Worm (Caenorhabditis elegans) whole organism, L2 larva: Measurements from ENCODE around the gene srx-82.
A peak's percentile ranks its signal among the peaks of the same experiment; 100 is the strongest.

ENCODE experiments used
- C34F6.9 ChIP-seq: fragments of 150-350 bp; optimal IDR thresholded peaks from 2 replicates; lab custom pipeline; 2014; ENCODE audit warnings: missing biosample characterization, missing genetic modification characterization
- F13H6.1 ChIP-seq: sonication (generic microtip); optimal IDR thresholded peaks from 2 replicates; lab custom pipeline; 2016; ENCODE audit warnings: missing genetic modification characterization, missing compliant biosample characterization
- R02D3.7 ChIP-seq: fragments of 150-350 bp; optimal IDR thresholded peaks from 2 replicates; lab custom pipeline; 2014; ENCODE audit warnings: missing biosample characterization, missing genetic modification characterization
- Y55F3AM.14 ChIP-seq: fragments of 200-800 bp; sonication (Bioruptor generic); optimal IDR thresholded peaks from 2 replicates; lab custom pipeline; 2018; ENCODE audit warnings: mild to moderate bottlenecking, missing genetic modification characterization, missing compliant biosample characterization
- ZK546.5 ChIP-seq: sonication (generic microtip); optimal IDR thresholded peaks from 2 replicates; lab custom pipeline; 2017; ENCODE audit warnings: missing biosample characterization, missing genetic modification characterization
- alr-1 ChIP-seq: fragments of 150-350 bp; optimal IDR thresholded peaks from 2 replicates; lab custom pipeline; 2014; ENCODE audit warnings: missing biosample characterization, missing genetic modification characterization
- aly-2 ChIP-seq: fragments of 150-350 bp; optimal IDR thresholded peaks from 2 replicates; lab custom pipeline; 2014; ENCODE audit warnings: missing biosample characterization, missing genetic modification characterization
- ama-1 ChIP-seq: fragments of 150-350 bp; optimal IDR thresholded peaks from 2 replicates; lab custom pipeline; 2018; ENCODE audit warnings: inconsistent platforms
- blmp-1 ChIP-seq: sonication (generic microtip); optimal IDR thresholded peaks from 2 replicates; lab custom pipeline; 2017; ENCODE audit warnings: missing genetic modification characterization, mild to moderate bottlenecking, missing compliant biosample characterization, antibody characterized with exemption, moderate library complexity; ENCODE audit not compliant: insufficient read depth
- ceh-16 ChIP-seq: fragments of 150-350 bp; optimal IDR thresholded peaks from 2 replicates; lab custom pipeline; 2014; ENCODE audit warnings: missing biosample characterization, missing genetic modification characterization
- ceh-82 ChIP-seq: fragments of 150-350 bp; optimal IDR thresholded peaks from 2 replicates; lab custom pipeline; 2014; ENCODE audit warnings: missing biosample characterization, missing genetic modification characterization
- crh-2 ChIP-seq: sonication (generic microtip); optimal IDR thresholded peaks from 2 replicates; lab custom pipeline; 2017; ENCODE audit warnings: missing biosample characterization, missing genetic modification characterization
- dmd-4 ChIP-seq: sonication (generic microtip); optimal IDR thresholded peaks from 2 replicates; lab custom pipeline; 2017; ENCODE audit warnings: missing biosample characterization, missing genetic modification characterization
- egl-27 ChIP-seq: sonication (generic microtip); optimal IDR thresholded peaks from 3 replicates; lab custom pipeline; 2017; ENCODE audit warnings: missing biosample characterization, missing genetic modification reagents, missing genetic modification characterization
- elt-1 ChIP-seq: fragments of 150-350 bp; optimal IDR thresholded peaks from 2 replicates; lab custom pipeline; 2014; ENCODE audit warnings: missing biosample characterization, missing genetic modification characterization
- elt-3 ChIP-seq: sonication (generic microtip); optimal IDR thresholded peaks from 2 replicates; lab custom pipeline; 2017; ENCODE audit warnings: missing biosample characterization, missing genetic modification characterization
- fos-1 ChIP-seq: fragments of 150-350 bp; optimal IDR thresholded peaks from 2 replicates; lab custom pipeline; 2014; ENCODE audit warnings: missing biosample characterization, missing genetic modification characterization
- gmeb-1 ChIP-seq: fragments of 150-350 bp; optimal IDR thresholded peaks from 2 replicates; lab custom pipeline; 2014; ENCODE audit warnings: missing biosample characterization, missing genetic modification characterization
- lin-11 ChIP-seq: fragments of 150-350 bp; sonication (generic microtip); optimal IDR thresholded peaks from 2 replicates; lab custom pipeline; 2014; ENCODE audit warnings: missing biosample characterization, missing genetic modification characterization, inconsistent platforms, mixed read lengths
- lin-13 ChIP-seq: fragments of 150-350 bp; optimal IDR thresholded peaks from 2 replicates; lab custom pipeline; 2014; ENCODE audit warnings: missing biosample characterization, missing genetic modification reagents, missing genetic modification characterization
- lin-39 ChIP-seq: fragments of 150-350 bp; optimal IDR thresholded peaks from 2 replicates; lab custom pipeline; 2014; ENCODE audit warnings: missing biosample characterization, missing genetic modification reagents, missing genetic modification characterization
- lsy-2 ChIP-seq, 2 experiments: fragments of 150-350 bp in 1 of 2; sonication (generic microtip) in 1 of 2; optimal IDR thresholded peaks; 2 replicates each; lab custom pipeline; 2014 to 2017; ENCODE audit warnings: missing biosample characterization in 2 of 2, missing genetic modification characterization in 2 of 2
- mab-5 ChIP-seq: fragments of 150-350 bp; optimal IDR thresholded peaks from 2 replicates; lab custom pipeline; 2014; ENCODE audit warnings: missing biosample characterization, missing genetic modification characterization
- mbf-1 ChIP-seq: sonication (generic microtip); optimal IDR thresholded peaks from 2 replicates; lab custom pipeline; 2017; ENCODE audit warnings: missing biosample characterization, missing genetic modification characterization
- mdl-1 ChIP-seq, 2 experiments: fragments of 150-350 bp in 1 of 2; sonication (generic microtip) in 1 of 2; optimal IDR thresholded peaks; 2 replicates each; lab custom pipeline; 2017; ENCODE audit warnings: missing biosample characterization in 2 of 2, missing genetic modification characterization in 2 of 2
- nhr-10 ChIP-seq: sonication (generic microtip); optimal IDR thresholded peaks from 2 replicates; lab custom pipeline; 2017; ENCODE audit warnings: missing biosample characterization, missing genetic modification characterization
- nhr-11 ChIP-seq: fragments of 150-350 bp; optimal IDR thresholded peaks from 2 replicates; lab custom pipeline; 2014; ENCODE audit warnings: missing biosample characterization, missing genetic modification characterization
- nhr-12 ChIP-seq: fragments of 150-350 bp; optimal IDR thresholded peaks from 2 replicates; lab custom pipeline; 2014; ENCODE audit warnings: missing biosample characterization, missing genetic modification characterization
- nhr-129 ChIP-seq: fragments of 150-350 bp; optimal IDR thresholded peaks from 2 replicates; lab custom pipeline; 2014; ENCODE audit warnings: missing biosample characterization, missing genetic modification characterization
- nhr-21 ChIP-seq: fragments of 150-350 bp; optimal IDR thresholded peaks from 2 replicates; lab custom pipeline; 2014; ENCODE audit warnings: missing biosample characterization, missing genetic modification characterization
- nhr-23 ChIP-seq: fragments of 150-350 bp; optimal IDR thresholded peaks from 2 replicates; lab custom pipeline; 2014; ENCODE audit warnings: missing biosample characterization, missing genetic modification reagents, missing genetic modification characterization
- nhr-237 ChIP-seq: fragments of 150-350 bp; optimal IDR thresholded peaks from 2 replicates; lab custom pipeline; 2014; ENCODE audit warnings: missing biosample characterization, missing genetic modification characterization
- nhr-25 ChIP-seq: fragments of 150-350 bp; sonication (generic microtip); optimal IDR thresholded peaks from 3 replicates; lab custom pipeline; 2014; ENCODE audit warnings: missing biosample characterization, missing genetic modification characterization
- nhr-6 ChIP-seq: fragments of 150-350 bp; optimal IDR thresholded peaks from 2 replicates; lab custom pipeline; 2014; ENCODE audit warnings: missing biosample characterization, missing genetic modification characterization
- nhr-77 ChIP-seq: fragments of 150-350 bp; optimal IDR thresholded peaks from 2 replicates; lab custom pipeline; 2014; ENCODE audit warnings: missing biosample characterization, missing genetic modification characterization
- peb-1 ChIP-seq: fragments of 150-350 bp; optimal IDR thresholded peaks from 2 replicates; lab custom pipeline; 2014; ENCODE audit warnings: missing biosample characterization, missing genetic modification characterization
- sem-4 ChIP-seq: fragments of 150-350 bp; optimal IDR thresholded peaks from 2 replicates; lab custom pipeline; 2014; ENCODE audit warnings: missing biosample characterization, missing genetic modification reagents, missing genetic modification characterization
- skn-1 ChIP-seq: sonication (generic microtip); optimal IDR thresholded peaks from 2 replicates; lab custom pipeline; 2017; ENCODE audit warnings: missing biosample characterization, missing genetic modification characterization
- sma-3 ChIP-seq: sonication (generic microtip); optimal IDR thresholded peaks from 2 replicates; lab custom pipeline; 2016; ENCODE audit warnings: missing genetic modification reagents, missing genetic modification characterization, missing compliant biosample characterization
- sma-9 ChIP-seq, 2 experiments: fragments of 150-350 bp in 1 of 2; sonication (generic microtip) in 1 of 2; optimal IDR thresholded peaks; 2 replicates each; lab custom pipeline; 2014 to 2016; ENCODE audit warnings: missing genetic modification characterization in 2 of 2, mild to moderate bottlenecking in 1 of 2, missing biosample characterization in 1 of 2, missing compliant biosample characterization in 1 of 2, missing genetic modification reagents in 1 of 2, moderate library complexity in 1 of 2
- snpc-4 ChIP-seq: fragments of 150-350 bp; optimal IDR thresholded peaks from 2 replicates; lab custom pipeline; 2014; ENCODE audit warnings: missing biosample characterization, missing genetic modification characterization
- unc-39 ChIP-seq: fragments of 150-350 bp; optimal IDR thresholded peaks from 2 replicates; lab custom pipeline; 2014; ENCODE audit warnings: missing biosample characterization, missing genetic modification characterization
- unc-55 ChIP-seq: fragments of 150-350 bp; sonication (generic microtip); optimal IDR thresholded peaks from 3 replicates; lab custom pipeline; 2014; ENCODE audit warnings: missing biosample characterization, missing genetic modification reagents, missing genetic modification characterization
- unc-62 ChIP-seq: fragments of 150-350 bp; optimal IDR thresholded peaks from 2 replicates; lab custom pipeline; 2014; ENCODE audit warnings: missing biosample characterization, missing genetic modification reagents, missing genetic modification characterization
- zag-1 ChIP-seq: fragments of 150-350 bp; optimal IDR thresholded peaks from 2 replicates; lab custom pipeline; 2014; ENCODE audit warnings: missing biosample characterization, missing genetic modification characterization
- ztf-1 ChIP-seq: fragments of 200-800 bp; sonication (Bioruptor generic); conservative IDR thresholded peaks from 2 replicates; pipeline ENCODE4 v1.3.6; 2022; ENCODE audit warnings: missing genetic modification characterization, missing compliant biosample characterization
- ztf-11 ChIP-seq: sonication (generic microtip); optimal IDR thresholded peaks from 2 replicates; lab custom pipeline; 2017; ENCODE audit warnings: missing biosample characterization, missing genetic modification characterization
- ztf-4 ChIP-seq: fragments of 150-350 bp; optimal IDR thresholded peaks from 2 replicates; lab custom pipeline; 2014; ENCODE audit warnings: missing biosample characterization, missing genetic modification characterization

srx-82 gene

DNA sequence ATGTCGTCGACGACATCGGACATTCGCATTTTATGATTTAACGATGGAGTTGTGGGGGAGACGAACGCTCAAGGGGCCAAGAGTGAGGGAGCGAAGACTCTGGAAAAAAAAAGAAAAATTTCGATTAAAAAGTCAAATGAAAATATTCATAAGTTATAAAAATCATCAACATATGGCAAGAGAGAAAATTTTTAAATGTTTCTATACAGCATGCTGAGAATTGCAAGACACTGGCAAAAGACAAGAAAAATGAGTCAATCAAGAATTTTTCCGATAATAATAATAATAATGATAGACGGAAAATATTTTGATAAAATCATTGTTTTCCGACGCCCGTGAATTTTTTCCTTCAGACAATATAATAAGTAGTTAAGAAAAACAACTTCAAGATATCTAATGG lies 47.7 kb downstream of the srx-82 start, which contains the start of gene sipa-1:
Gene sipa-1 (minus strand): TSS at position 101 of the 400 bp plus-strand sequence.
- TF ChIP-seq ztf-4 (tag; lab: Kevin White, UChicago), result no peak

DNA sequence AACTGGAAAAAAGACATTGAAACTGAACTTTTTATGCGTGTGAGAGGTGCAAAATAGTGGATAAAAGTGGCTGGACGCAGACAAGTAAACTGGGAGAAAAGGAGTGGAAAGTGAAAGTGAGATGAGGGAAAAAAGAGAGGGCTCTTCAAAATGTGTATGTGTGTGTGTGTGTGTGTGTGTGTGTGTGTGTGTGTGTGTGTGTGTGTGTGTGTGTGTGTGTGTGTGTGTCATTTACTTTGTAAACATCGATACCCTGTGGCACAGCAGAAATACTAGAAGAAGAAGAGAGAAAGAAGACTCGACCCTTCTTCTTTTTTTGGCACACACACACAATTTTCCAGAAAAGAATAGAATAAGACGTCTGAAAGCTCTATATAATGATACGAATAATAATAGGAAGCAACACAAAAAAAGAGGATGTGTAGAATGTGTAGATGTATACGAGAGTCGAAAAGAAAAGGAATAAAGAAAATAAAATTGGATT lies 49.1 kb downstream of the srx-82 start:
- TF ChIP-seq ceh-82 (tag; lab: Kevin White, UChicago) (no peak), crh-2 (peak; percentile 70), mbf-1 (tag; lab: Kevin White, UChicago) (no peak), nhr-25 (tag; lab: Kevin White, UChicago) (no peak), sma-9 (GFP tag; optimal IDR thresholded peaks at IDR 0.05; lab: Kevin White, UChicago) (peak; percentile 43), sma-9 (tag; optimal IDR thresholded peaks at IDR 0.05; lab: Kevin White, UChicago) (no peak), R02D3.7 (no peak), ztf-1 (no peak), elt-3 (no peak), fos-1 (tag; lab: Kevin White, UChicago) (no peak), ztf-4 (tag; lab: Kevin White, UChicago) (peak; percentile 83), unc-55 (GFP tag; lab: Kevin White, UChicago) (peak; percentile 85), nhr-23 (tag; lab: Kevin White, UChicago) (no peak), gmeb-1 (tag; lab: Kevin White, UChicago) (no peak), skn-1 (tag; lab: Kevin White, UChicago) (no peak), sma-3 (GFP tag; lab: Kevin White, UChicago) (no peak), zag-1 (tag; lab: Kevin White, UChicago) (peak; percentile 81), aly-2 (tag; lab: Kevin White, UChicago) (no peak), mab-5 (peak; percentile 62), nhr-129 (tag; lab: Kevin White, UChicago) (peak; percentile 80), nhr-10 (no peak), elt-1 (no peak), blmp-1 (peak; percentile 58), lin-39 (tag; lab: Kevin White, UChicago) (no peak), ZK546.5 (tag; lab: Kevin White, UChicago) (no peak), nhr-11 (tag; lab: Kevin White, UChicago) (peak; percentile 42), unc-62 (no peak), mdl-1 (tag; optimal IDR thresholded peaks at IDR 0.05; lab: Kevin White, UChicago) (peak in 1 of 2 experiments; percentile 11), ama-1 (lab: Kevin White, UChicago) (no peak), nhr-21 (no peak), lsy-2 (tag; optimal IDR thresholded peaks at IDR 0.05; lab: Kevin White, UChicago) (peak; percentile 7 to 54), F13H6.1 (tag; lab: Kevin White, UChicago) (peak; percentile 90), snpc-4 (peak; percentile 43), lin-13 (no peak), nhr-237 (tag; lab: Kevin White, UChicago) (no peak), Y55F3AM.14 (GFP tag; lab: Kevin White, UChicago) (peak; percentile 69), egl-27 (tag; lab: Kevin White, UChicago) (peak; percentile 42), C34F6.9 (tag; lab: Kevin White, UChicago) (peak; percentile 69), nhr-77 (tag; lab: Kevin White, UChicago) (no peak), nhr-6 (peak; percentile 53), nhr-12 (no peak), lin-11 (tag; lab: Kevin White, UChicago) (no peak), peb-1 (tag; lab: Kevin White, UChicago) (no peak), ztf-11 (no peak), unc-39 (tag; lab: Kevin White, UChicago) (no peak), sem-4 (peak; percentile 46), ceh-16 (tag; lab: Kevin White, UChicago) (no peak), dmd-4 (tag; lab: Kevin White, UChicago) (no peak), alr-1 (no peak)
